Fruit fly (Drosophila melanogaster) whole organism, adult: ENCODE results near the gene lectin-22C.

Experiments used
- CG11617 ChIP-seq: fragments of 200-800 bp; sonication (Bioruptor generic); optimal IDR thresholded peaks from 2 replicates; lab custom pipeline; 2017; ENCODE audit warnings: mild to moderate bottlenecking, missing biosample characterization, missing genetic modification reagents, missing genetic modification characterization
- CG12768 ChIP-seq: fragments of 200-800 bp; sonication (Bioruptor generic); optimal IDR thresholded peaks from 2 replicates; lab custom pipeline; 2017; ENCODE audit warnings: missing biosample characterization, missing genetic modification characterization, mild to moderate bottlenecking, moderate library complexity, missing genetic modification reagents
- CG14711 ChIP-seq: fragments of 200-800 bp; sonication (Bioruptor generic); optimal IDR thresholded peaks from 2 replicates; lab custom pipeline; 2018; ENCODE audit warnings: missing biosample characterization, mild to moderate bottlenecking, missing genetic modification characterization, moderate library complexity
- CG1620 ChIP-seq: fragments of 200-800 bp; sonication (Bioruptor generic); optimal IDR thresholded peaks from 2 replicates; lab custom pipeline; 2016; ENCODE audit warnings: missing biosample characterization, missing genetic modification characterization
- CG33017 ChIP-seq: fragments of 200-800 bp; sonication (Bioruptor generic); optimal IDR thresholded peaks from 2 replicates; lab custom pipeline; 2018; ENCODE audit warnings: missing biosample characterization, mild to moderate bottlenecking, missing genetic modification characterization, moderate library complexity
- CG5204 ChIP-seq: fragments of 200-800 bp; sonication (Bioruptor generic); optimal IDR thresholded peaks from 2 replicates; lab custom pipeline; 2016; ENCODE audit warnings: missing biosample characterization, missing genetic modification characterization
- CG7045 ChIP-seq: fragments of 200-800 bp; sonication (Bioruptor generic); optimal IDR thresholded peaks from 2 replicates; lab custom pipeline; 2017; ENCODE audit warnings: missing biosample characterization, mild to moderate bottlenecking, missing genetic modification characterization
- CG7101 ChIP-seq: fragments of 200-800 bp; sonication (Bioruptor generic); optimal IDR thresholded peaks from 2 replicates; lab custom pipeline; 2018; ENCODE audit warnings: missing biosample characterization, mild to moderate bottlenecking, missing genetic modification characterization, moderate library complexity
- Clk ChIP-seq: fragments of 200-800 bp; sonication (Bioruptor generic); optimal IDR thresholded peaks from 2 replicates; lab custom pipeline; 2017; ENCODE audit warnings: missing biosample characterization, missing genetic modification characterization
- Crg-1 ChIP-seq: fragments of 200-800 bp; sonication (Bioruptor generic); optimal IDR thresholded peaks from 2 replicates; lab custom pipeline; 2016; ENCODE audit warnings: missing biosample characterization, missing genetic modification characterization
- Hr96 ChIP-seq: fragments of 200-800 bp; sonication (Bioruptor generic); optimal IDR thresholded peaks from 2 replicates; lab custom pipeline; 2016; ENCODE audit warnings: missing biosample characterization, missing genetic modification characterization
- Mnt ChIP-seq: fragments of 200-800 bp; sonication (Bioruptor generic); optimal IDR thresholded peaks from 2 replicates; lab custom pipeline; 2016; ENCODE audit warnings: missing biosample characterization, mild to moderate bottlenecking, missing genetic modification characterization
- bab1 ChIP-seq: fragments of 200-800 bp; sonication (Bioruptor generic); optimal IDR thresholded peaks from 3 replicates; lab custom pipeline; 2019; ENCODE audit warnings: missing biosample characterization, mild to moderate bottlenecking, missing genetic modification characterization, moderate library complexity
- cic ChIP-seq: fragments of 200-800 bp; sonication (Bioruptor generic); optimal IDR thresholded peaks from 2 replicates; lab custom pipeline; 2017; ENCODE audit warnings: missing biosample characterization, mild to moderate bottlenecking, missing genetic modification characterization, moderate library complexity
- cnc ChIP-seq, 2 experiments: fragments of >200 bp; optimal IDR thresholded peaks; 2 replicates each; lab custom pipeline; 2017
- kay ChIP-seq: fragments of 200-800 bp; sonication (Bioruptor generic); peaks from one replicate; lab custom pipeline; 2016; ENCODE audit warnings: missing biosample characterization, missing genetic modification characterization, borderline replicate concordance
- ovo ChIP-seq: fragments of 200-800 bp; sonication (Bioruptor generic); optimal IDR thresholded peaks from 2 replicates; lab custom pipeline; 2016; ENCODE audit warnings: missing biosample characterization, missing genetic modification characterization
- pad ChIP-seq: fragments of 200-800 bp; sonication (Bioruptor generic); optimal IDR thresholded peaks from 3 replicates; lab custom pipeline; 2017; ENCODE audit warnings: missing biosample characterization, missing genetic modification characterization, mild to moderate bottlenecking, moderate library complexity, missing genetic modification reagents
- tj ChIP-seq: fragments of 200-800 bp; sonication (Bioruptor generic); optimal IDR thresholded peaks from 3 replicates; lab custom pipeline; 2017; ENCODE audit warnings: missing biosample characterization, mild to moderate bottlenecking, missing genetic modification characterization, moderate library complexity
- toe ChIP-seq: fragments of 200-800 bp; sonication (Bioruptor generic); optimal IDR thresholded peaks from 2 replicates; lab custom pipeline; 2016; ENCODE audit warnings: missing biosample characterization, missing genetic modification characterization

lectin-22C gene

DNA sequence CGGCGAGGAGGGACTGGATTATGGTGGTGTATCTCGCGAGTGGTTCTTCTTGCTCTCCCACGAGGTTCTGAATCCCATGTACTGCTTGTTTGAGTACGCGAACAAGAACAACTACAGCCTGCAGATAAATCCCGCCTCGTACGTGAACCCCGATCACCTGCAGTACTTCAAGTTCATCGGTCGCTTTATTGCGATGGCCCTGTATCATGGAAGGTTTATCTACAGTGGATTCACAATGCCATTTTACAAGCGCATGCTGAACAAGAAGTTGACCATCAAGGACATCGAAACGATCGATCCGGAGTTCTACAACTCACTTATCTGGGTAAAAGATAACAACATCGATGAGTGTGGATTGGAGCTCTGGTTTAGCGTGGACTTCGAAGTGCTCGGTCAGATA lies 5.0 kb upstream of the lectin-22C start:
- no peak for TF ChIP-seq CG1620 (GFP tag; lab: Kevin White, UChicago)
- no peak for TF ChIP-seq Mnt
- TF ChIP-seq Hr96 (GFP tag; lab: Kevin White, UChicago) = no peak
- TF ChIP-seq CG12768 (GFP tag; lab: Kevin White, UChicago) = no peak
- no peak for TF ChIP-seq kay (GFP tag; lab: Kevin White, UChicago)
- TF ChIP-seq CG11617 (GFP tag; lab: Kevin White, UChicago) = no peak
- TF ChIP-seq Clk (GFP tag; lab: Kevin White, UChicago) = no peak

DNA sequence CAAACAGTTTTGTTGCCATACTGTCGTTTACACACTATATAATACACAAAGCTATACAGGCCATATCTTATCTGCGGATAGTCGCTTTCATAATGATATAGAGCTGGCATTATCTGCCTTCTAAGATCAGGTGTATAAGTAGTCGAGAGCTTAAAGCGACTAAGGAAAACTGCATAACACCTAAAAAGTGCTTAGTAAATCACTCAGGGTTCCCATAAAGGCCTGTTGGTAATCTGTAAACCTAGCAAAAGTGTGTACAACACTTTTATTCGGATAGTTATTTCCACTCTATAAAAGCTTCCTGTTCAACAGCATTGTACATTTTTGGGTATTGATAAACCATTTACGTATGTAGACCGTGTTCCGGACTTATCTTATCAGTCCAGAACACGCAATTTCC lies 2.4 kb upstream of the lectin-22C start:
- TF ChIP-seq cic (GFP tag; lab: Kevin White, UChicago) (peak; percentile 11), bab1 (GFP tag; lab: Kevin White, UChicago) (no peak), kay (GFP tag; lab: Kevin White, UChicago) (peak; percentile 45), Mnt (peak; percentile 17), CG12768 (GFP tag; lab: Kevin White, UChicago) (peak; percentile 40), Clk (GFP tag; lab: Kevin White, UChicago) (no peak), CG33017 (tag; lab: Kevin White, UChicago) (peak; percentile 35), ovo (GFP tag; lab: Kevin White, UChicago) (no peak), pad (GFP tag; lab: Kevin White, UChicago) (peak; percentile 18), CG7101 (tag; lab: Kevin White, UChicago) (peak; percentile 20)

DNA sequence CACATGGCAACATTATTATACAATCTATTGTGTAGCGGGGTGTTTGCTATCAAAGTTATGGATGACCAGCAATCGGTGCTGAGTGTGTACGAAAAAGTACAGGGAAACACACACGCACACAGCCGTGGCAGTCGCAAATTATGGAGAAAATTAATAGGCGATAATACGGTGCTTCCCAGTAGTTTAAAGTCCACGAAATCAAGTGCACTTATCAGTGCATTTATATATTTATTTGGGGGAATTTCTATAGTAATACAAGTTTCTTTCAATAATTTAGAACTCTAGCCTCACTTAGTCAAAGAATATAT lies 1.8 kb upstream of the lectin-22C start:
- TF ChIP-seq cnc (optimal IDR thresholded peaks at IDR 0.05; lab: Kevin White, UChicago) = no peak
- no peak for TF ChIP-seq ovo (GFP tag; lab: Kevin White, UChicago)
- no peak for TF ChIP-seq Mnt
- TF ChIP-seq CG11617 (GFP tag; lab: Kevin White, UChicago) = no peak
- no peak for TF ChIP-seq Crg-1 (GFP tag; lab: Kevin White, UChicago)
- TF ChIP-seq CG1620 (GFP tag; lab: Kevin White, UChicago) = no peak
- no peak for TF ChIP-seq cic (GFP tag; lab: Kevin White, UChicago)
- no peak for TF ChIP-seq CG12768 (GFP tag; lab: Kevin White, UChicago)
- no peak for TF ChIP-seq Hr96 (GFP tag; lab: Kevin White, UChicago)
- no peak for TF ChIP-seq pad (GFP tag; lab: Kevin White, UChicago)
- TF ChIP-seq tj (GFP tag; lab: Kevin White, UChicago) = no peak
- no peak for TF ChIP-seq CG7101 (tag; lab: Kevin White, UChicago)
- peak; percentile 62 for TF ChIP-seq kay (GFP tag; lab: Kevin White, UChicago)
- TF ChIP-seq bab1 (GFP tag; lab: Kevin White, UChicago) = peak; percentile 15
- TF ChIP-seq CG7045 (GFP tag; lab: Kevin White, UChicago) = no peak
- TF ChIP-seq CG5204 (GFP tag; lab: Kevin White, UChicago) = no peak
- TF ChIP-seq CG14711 (tag; lab: Kevin White, UChicago) = no peak

DNA sequence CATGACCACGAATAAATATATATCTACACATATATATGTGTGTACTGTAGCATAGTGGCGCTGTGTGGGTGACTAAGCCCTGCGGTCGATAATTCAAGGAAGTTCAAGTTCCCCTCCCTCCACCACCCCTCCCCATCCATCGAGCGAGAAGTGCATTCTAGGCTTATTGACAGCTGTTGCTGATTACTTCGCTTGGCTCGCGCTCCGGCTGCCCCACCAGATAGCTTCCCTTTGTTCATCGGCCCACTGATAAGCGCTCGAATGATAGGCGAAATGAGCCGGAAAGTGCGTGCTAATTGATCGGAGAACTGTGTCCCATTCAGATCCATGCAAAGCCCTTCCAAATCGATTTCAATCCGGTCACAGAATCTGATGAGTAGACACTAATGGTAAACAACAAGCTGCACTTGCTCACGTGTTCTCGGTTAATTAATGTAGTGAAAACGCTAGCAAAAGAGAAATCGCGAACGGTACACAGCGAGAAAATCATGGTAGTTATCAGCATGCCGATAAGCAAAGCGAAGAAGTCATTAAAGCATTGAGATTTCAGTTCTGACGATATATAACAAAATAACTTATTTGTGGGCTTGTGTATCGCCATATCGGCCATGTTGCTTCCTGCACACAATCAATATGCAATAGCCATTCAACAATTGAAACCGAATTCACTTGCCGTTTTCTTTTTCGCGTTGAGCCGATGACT lies 1.3 kb upstream of the lectin-22C start:
- TF ChIP-seq cic (GFP tag; lab: Kevin White, UChicago) = peak; percentile 49
- no peak for TF ChIP-seq Crg-1 (GFP tag; lab: Kevin White, UChicago)
- peak; percentile 20 for TF ChIP-seq CG12768 (GFP tag; lab: Kevin White, UChicago)
- TF ChIP-seq CG14711 (tag; lab: Kevin White, UChicago) = peak; percentile 57
- no peak for TF ChIP-seq CG7101 (tag; lab: Kevin White, UChicago)
- TF ChIP-seq bab1 (GFP tag; lab: Kevin White, UChicago) = peak; percentile 47
- TF ChIP-seq tj (GFP tag; lab: Kevin White, UChicago) = peak; percentile 90
- peak; percentile 20 for TF ChIP-seq pad (GFP tag; lab: Kevin White, UChicago)
- TF ChIP-seq CG11617 (GFP tag; lab: Kevin White, UChicago) = peak; percentile 2
- TF ChIP-seq CG1620 (GFP tag; lab: Kevin White, UChicago) = no peak
- peak in 1 of 2 experiments; percentile 21 for TF ChIP-seq cnc (optimal IDR thresholded peaks at IDR 0.05; lab: Kevin White, UChicago)

DNA sequence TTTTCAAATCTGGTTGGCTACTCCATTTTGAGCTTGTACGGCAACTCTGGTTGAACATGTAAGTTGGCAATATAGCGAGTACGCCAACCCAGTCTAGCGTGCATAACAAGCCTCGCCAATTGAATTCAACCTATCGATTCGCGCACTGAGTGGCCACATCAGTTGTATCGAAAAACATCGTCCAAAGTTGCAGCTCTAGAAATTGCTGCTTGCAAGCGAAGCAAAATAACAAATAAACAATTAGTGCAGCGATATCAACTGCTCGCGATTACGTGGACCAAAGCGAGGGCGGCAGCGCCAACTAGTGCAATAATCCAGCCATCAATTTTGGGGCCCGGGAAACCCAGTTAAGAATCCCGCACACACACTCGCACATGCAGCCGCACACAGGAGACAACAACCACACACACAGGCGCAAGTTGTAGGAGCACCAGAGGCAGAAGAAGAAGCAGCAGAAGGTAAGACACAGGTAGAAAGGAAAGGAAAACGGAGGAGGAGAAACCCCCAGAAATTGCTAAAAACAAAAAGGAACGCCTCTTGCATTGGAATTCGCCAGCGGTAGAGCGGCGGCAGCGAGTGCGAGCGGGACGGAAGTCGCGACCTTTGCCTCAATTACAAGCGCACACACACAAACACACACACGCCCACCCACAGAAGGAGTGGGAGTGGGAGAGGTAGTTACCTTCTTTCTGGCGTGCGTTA lies 637 bp upstream of the lectin-22C start:
- TF ChIP-seq bab1 (GFP tag; lab: Kevin White, UChicago) (peak; percentile 62), Mnt (peak; percentile 26), tj (GFP tag; lab: Kevin White, UChicago) (peak; percentile 94), Clk (GFP tag; lab: Kevin White, UChicago) (no peak), CG12768 (GFP tag; lab: Kevin White, UChicago) (peak; percentile 28), CG1620 (GFP tag; lab: Kevin White, UChicago) (peak; percentile 32), CG7101 (tag; lab: Kevin White, UChicago) (peak; percentile 31), Crg-1 (GFP tag; lab: Kevin White, UChicago) (peak; percentile 46), kay (GFP tag; lab: Kevin White, UChicago) (no peak), pad (GFP tag; lab: Kevin White, UChicago) (peak; percentile 16), CG5204 (GFP tag; lab: Kevin White, UChicago) (no peak), Hr96 (GFP tag; lab: Kevin White, UChicago) (peak; percentile 26), CG14711 (tag; lab: Kevin White, UChicago) (peak; percentile 64)

DNA sequence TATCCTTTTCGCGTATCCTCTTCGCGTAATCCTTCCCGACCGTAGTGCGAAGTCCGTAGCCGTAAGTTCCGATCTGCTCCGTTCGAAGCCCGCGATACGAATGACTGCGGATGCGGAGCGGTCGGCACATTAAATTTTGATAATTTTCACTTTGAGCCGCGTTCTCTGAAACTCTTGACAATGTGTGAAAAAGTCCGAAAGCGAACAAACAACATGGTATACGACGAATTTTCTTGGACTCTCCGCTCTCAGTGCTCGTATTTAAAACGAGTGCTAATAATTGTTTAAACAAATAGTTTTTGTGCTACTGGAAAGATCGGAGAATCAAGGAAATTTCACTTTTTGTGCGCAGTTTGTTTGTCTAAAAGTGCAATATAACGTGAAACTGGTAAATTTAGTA lies 1.1 kb downstream of the lectin-22C start, which contains the start of gene CG42296:
Gene CG42296, minus strand, starts transcription at position 101 of the 400 bp plus-strand sequence.
- TF ChIP-seq bab1 (GFP tag; lab: Kevin White, UChicago) = no peak
- no peak for TF ChIP-seq CG12768 (GFP tag; lab: Kevin White, UChicago)
- no peak for TF ChIP-seq CG33017 (tag; lab: Kevin White, UChicago)
- no peak for TF ChIP-seq cic (GFP tag; lab: Kevin White, UChicago)
- TF ChIP-seq Crg-1 (GFP tag; lab: Kevin White, UChicago) = no peak
- TF ChIP-seq CG11617 (GFP tag; lab: Kevin White, UChicago) = no peak
- no peak for TF ChIP-seq kay (GFP tag; lab: Kevin White, UChicago)
- no peak for TF ChIP-seq pad (GFP tag; lab: Kevin White, UChicago)
- no peak for TF ChIP-seq CG14711 (tag; lab: Kevin White, UChicago)
- no peak for TF ChIP-seq ovo (GFP tag; lab: Kevin White, UChicago)
- TF ChIP-seq cnc (optimal IDR thresholded peaks at IDR 0.05; lab: Kevin White, UChicago) = no peak
- no peak for TF ChIP-seq CG7045 (GFP tag; lab: Kevin White, UChicago)
- no peak for TF ChIP-seq toe (GFP tag; lab: Kevin White, UChicago)
- TF ChIP-seq CG1620 (GFP tag; lab: Kevin White, UChicago) = no peak
- TF ChIP-seq Hr96 (GFP tag; lab: Kevin White, UChicago) = no peak
- no peak for TF ChIP-seq tj (GFP tag; lab: Kevin White, UChicago)
- TF ChIP-seq Clk (GFP tag; lab: Kevin White, UChicago) = no peak
- no peak for TF ChIP-seq Mnt
- no peak for TF ChIP-seq CG7101 (tag; lab: Kevin White, UChicago)
- TF ChIP-seq CG5204 (GFP tag; lab: Kevin White, UChicago) = no peak
